Worm (Caenorhabditis elegans): ENCODE results near the gene T21C9.13.

ce11 chrV:10578938-10579337 is 18.1 kb upstream of the T21C9.13 start, which contains the start of the genes erh-1 and lpd-9:
- TF ChIP-seq tbx-2 (tag; optimal IDR thresholded peaks at IDR 0.05) (no peak), ZK546.5 (tag; optimal IDR thresholded peaks at IDR 0.05) (no peak), fos-1 (tag; optimal IDR thresholded peaks at IDR 0.05) (no peak), R02D3.7 (tag; optimal IDR thresholded peaks at IDR 0.05) (peak; percentile 72), egl-27 (tag; optimal IDR thresholded peaks at IDR 0.05) (no peak), ama-1 (optimal IDR thresholded peaks at IDR 0.05) (peak; percentile 27), nhr-237 (tag; optimal IDR thresholded peaks at IDR 0.05) (no peak), skn-1 (tag; optimal IDR thresholded peaks at IDR 0.05) (peak; percentile 7), ceh-9 (tag; optimal IDR thresholded peaks at IDR 0.05) (no peak), zag-1 (tag; optimal IDR thresholded peaks at IDR 0.05) (no peak), nhr-28 (tag; optimal IDR thresholded peaks at IDR 0.05) (no peak), nhr-43 (tag; optimal IDR thresholded peaks at IDR 0.05; ENCODE audit: poor library complexity, severe bottlenecking) (peak; percentile 71), nhr-76 (tag; optimal IDR thresholded peaks at IDR 0.05) (no peak)
